Fruit fly (Drosophila melanogaster): ENCODE results near the gene inaE.

The inaE gene

dm6 chrX:13783534-13783949, at the start of gene inaE:
Gene inaE, plus strand, starts transcription at chrX:13783714.
- TF ChIP-seq CG3919 (GFP tag; optimal IDR thresholded peaks at IDR 0.05), result peak; percentile 17
- TF ChIP-seq CG32006 (GFP tag; optimal IDR thresholded peaks at IDR 0.05), result peak; percentile 15
- no peak for TF ChIP-seq CG11762 (GFP tag; optimal IDR thresholded peaks at IDR 0.05; ENCODE audit: insufficient read depth)
- TF ChIP-seq lz (GFP tag; optimal IDR thresholded peaks at IDR 0.05), result no peak
- no peak for TF ChIP-seq CG16779 (tag; optimal IDR thresholded peaks at IDR 0.05)
- peak; percentile 2 for TF ChIP-seq CG3032 (tag; optimal IDR thresholded peaks at IDR 0.05)
- TF ChIP-seq CG11294 (GFP tag; IDR thresholded peaks at IDR 0.05), result no peak
- no peak for TF ChIP-seq vri (GFP tag; optimal IDR thresholded peaks at IDR 0.05)
- no peak for TF ChIP-seq Eip75B (GFP tag; optimal IDR thresholded peaks at IDR 0.05)
- no peak for TF ChIP-seq CG10631 (GFP tag; optimal IDR thresholded peaks at IDR 0.05)
- peak; percentile 10 for TF ChIP-seq CG6854 (GFP tag; optimal IDR thresholded peaks at IDR 0.05)
- no peak for TF ChIP-seq CG6276 (GFP tag; optimal IDR thresholded peaks at IDR 0.05)
- TF ChIP-seq Blimp-1 (GFP tag; optimal IDR thresholded peaks at IDR 0.05), result peak; percentile 91
- TF ChIP-seq topi (GFP tag; optimal IDR thresholded peaks at IDR 0.05), result no peak
- TF ChIP-seq Hr4 (GFP tag; optimal IDR thresholded peaks at IDR 0.05), result no peak
- TF ChIP-seq Hr39 (GFP tag; optimal IDR thresholded peaks at IDR 0.05), result no peak
- peak; percentile 10 for TF ChIP-seq esn (GFP tag; optimal IDR thresholded peaks at IDR 0.05)
- no peak for TF ChIP-seq CG9139 (GFP tag; optimal IDR thresholded peaks at IDR 0.05)
- TF ChIP-seq dac (GFP tag; optimal IDR thresholded peaks at IDR 0.05), result peak; percentile 15
- no peak for TF ChIP-seq Eip93F (GFP tag; optimal IDR thresholded peaks at IDR 0.05)
- peak; percentile 38 for TF ChIP-seq Sox14 (GFP tag; optimal IDR thresholded peaks at IDR 0.05)
- no peak for TF ChIP-seq salr (GFP tag; optimal IDR thresholded peaks at IDR 0.05)
- TF ChIP-seq spab (GFP tag; optimal IDR thresholded peaks at IDR 0.05), result no peak
- no peak for TF ChIP-seq CG8319 (GFP tag; optimal IDR thresholded peaks at IDR 0.05)
- no peak for TF ChIP-seq CG7368 (GFP tag; optimal IDR thresholded peaks at IDR 0.05)
- peak in 1 of 2 experiments; percentile 23 for TF ChIP-seq ss (GFP tag; optimal IDR thresholded peaks at IDR 0.05)
- no peak for TF ChIP-seq Sox15 (GFP tag; optimal IDR thresholded peaks at IDR 0.05)
- TF ChIP-seq CG6792 (GFP tag; optimal IDR thresholded peaks at IDR 0.05), result no peak
- no peak for TF ChIP-seq fd85E (GFP tag; optimal IDR thresholded peaks at IDR 0.05)
- TF ChIP-seq Ets96B (tag; optimal IDR thresholded peaks at IDR 0.05), result no peak
- no peak for TF ChIP-seq Sox102F (GFP tag; optimal IDR thresholded peaks at IDR 0.05)
- no peak for TF ChIP-seq Gug (GFP tag; IDR thresholded peaks at IDR 0.05)
- peak; percentile 9 for TF ChIP-seq net (GFP tag; optimal IDR thresholded peaks at IDR 0.05)
- TF ChIP-seq svp (GFP tag), result peak; percentile 32
- no peak for TF ChIP-seq Lpt (GFP tag; optimal IDR thresholded peaks at IDR 0.05)
- TF ChIP-seq CG34406 (GFP tag; optimal IDR thresholded peaks at IDR 0.05), result no peak
- no peak for TF ChIP-seq CG31627 (GFP tag; optimal IDR thresholded peaks at IDR 0.05)
- peak; percentile 29 for TF ChIP-seq dsx (GFP tag; optimal IDR thresholded peaks at IDR 0.05; ENCODE audit: poor library complexity, severe bottlenecking)
- TF ChIP-seq acj6 (GFP tag; optimal IDR thresholded peaks at IDR 0.05), result no peak
- no peak for TF ChIP-seq CG10669 (GFP tag; optimal IDR thresholded peaks at IDR 0.05)
- no peak for TF ChIP-seq CG1621 (tag; optimal IDR thresholded peaks at IDR 0.05)
- TF ChIP-seq CG8632 (GFP tag; optimal IDR thresholded peaks at IDR 0.05), result no peak
- no peak for TF ChIP-seq CG15336 (GFP tag; IDR thresholded peaks at IDR 0.05)
- 0 out of 3 replicates have a peak, but pooled peaks have one; percentile 12 for TF ChIP-seq CG8119 (GFP tag; IDR thresholded peaks at IDR 0.05)
- no peak for TF ChIP-seq cyc (GFP tag; optimal IDR thresholded peaks at IDR 0.05)
- peak; percentile 26 for TF ChIP-seq fkh (GFP tag; optimal IDR thresholded peaks at IDR 0.05)
- TF ChIP-seq eg (GFP tag; IDR thresholded peaks at IDR 0.05), result peak; percentile 47; the same call in 2 of the 3 replicates
- peak; percentile 1 for TF ChIP-seq Eip78C (GFP tag)
- no peak for TF ChIP-seq Ets21C (GFP tag; optimal IDR thresholded peaks at IDR 0.05)
- TF ChIP-seq CG11902 (GFP tag; optimal IDR thresholded peaks at IDR 0.05), result no peak
- no peak for TF ChIP-seq OdsH (GFP tag; optimal IDR thresholded peaks at IDR 0.05)
- no peak for TF ChIP-seq Smox (GFP tag; optimal IDR thresholded peaks at IDR 0.05)
- TF ChIP-seq pdm3 (GFP tag; optimal IDR thresholded peaks at IDR 0.05), result no peak
